Worm (Caenorhabditis elegans): ENCODE data around the gene srh-184.

ce11 chrV:10824711-10825110 lies 26.7 kb upstream of the srh-184 start, which contains the start of gene nrx-1:
- TF ChIP-seq him-1 (tag; optimal IDR thresholded peaks at IDR 0.05) (no peak), dao-5 (tag; optimal IDR thresholded peaks at IDR 0.05) (no peak)

Measured in whole organism, L4/young adult.